Worm (Caenorhabditis elegans): ENCODE measurements around the gene lin-15A.

DNA sequence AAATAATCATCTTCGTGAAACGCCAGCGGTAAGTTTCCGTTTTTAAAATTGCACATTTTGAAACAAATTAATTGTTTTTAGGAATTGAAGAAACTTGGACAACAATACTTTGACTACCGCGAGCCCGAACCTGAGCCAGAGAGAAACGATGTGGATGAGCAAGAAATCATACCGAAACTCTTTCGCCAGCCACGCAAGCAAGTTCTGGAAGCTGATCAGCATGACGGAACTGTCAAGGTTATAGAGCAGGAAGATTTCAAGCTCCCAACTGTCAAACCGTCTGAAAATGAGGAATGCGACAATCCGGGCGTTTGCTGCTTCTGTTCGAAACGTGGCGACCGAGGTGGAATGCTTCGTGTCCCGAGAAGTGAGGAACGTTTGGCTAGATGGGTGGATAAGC lies 1.4 kb upstream of the lin-15A start:
- no peak for TF ChIP-seq skn-1 (tag; optimal IDR thresholded peaks at IDR 0.05)
- no peak for TF ChIP-seq nhr-77 (tag; optimal IDR thresholded peaks at IDR 0.05)
- no peak for TF ChIP-seq nhr-11 (tag; optimal IDR thresholded peaks at IDR 0.05)
- no peak for TF ChIP-seq nhr-6 (tag; optimal IDR thresholded peaks at IDR 0.05)
- no peak for TF ChIP-seq nhr-12 (tag; optimal IDR thresholded peaks at IDR 0.05)
- TF ChIP-seq alr-1 (tag; optimal IDR thresholded peaks at IDR 0.05): no peak
- no peak for TF ChIP-seq ZK546.5 (tag; optimal IDR thresholded peaks at IDR 0.05)
- no peak for TF ChIP-seq mdl-1 (tag; optimal IDR thresholded peaks at IDR 0.05)

Data from whole organism, L2 larva.